Fruit fly (Drosophila melanogaster): ENCODE measurements around the gene CG33978.
A peak's percentile ranks its signal among the peaks of the same experiment; 100 is the strongest.

The CG33978 gene

dm6 chr4:183681-184080 is 8.2 kb upstream of the CG33978 start:
- peak; percentile 28 to 37 for TF ChIP-seq Trl (optimal IDR thresholded peaks at IDR 0.05)
- TF ChIP-seq Trl (GFP tag; optimal IDR thresholded peaks at IDR 0.05): no peak
- TF ChIP-seq CG11723 (GFP tag; optimal IDR thresholded peaks at IDR 0.05): peak; percentile 10
- no peak for TF ChIP-seq oc (tag; optimal IDR thresholded peaks at IDR 0.05)
- TF ChIP-seq Bteb2 (GFP tag; optimal IDR thresholded peaks at IDR 0.05): no peak
- no peak for TF ChIP-seq usp (GFP tag; optimal IDR thresholded peaks at IDR 0.05)
- peak; percentile 79; the same call in 2 of the 3 replicates for TF ChIP-seq CG2199 (GFP tag; IDR thresholded peaks at IDR 0.05)

DNA sequence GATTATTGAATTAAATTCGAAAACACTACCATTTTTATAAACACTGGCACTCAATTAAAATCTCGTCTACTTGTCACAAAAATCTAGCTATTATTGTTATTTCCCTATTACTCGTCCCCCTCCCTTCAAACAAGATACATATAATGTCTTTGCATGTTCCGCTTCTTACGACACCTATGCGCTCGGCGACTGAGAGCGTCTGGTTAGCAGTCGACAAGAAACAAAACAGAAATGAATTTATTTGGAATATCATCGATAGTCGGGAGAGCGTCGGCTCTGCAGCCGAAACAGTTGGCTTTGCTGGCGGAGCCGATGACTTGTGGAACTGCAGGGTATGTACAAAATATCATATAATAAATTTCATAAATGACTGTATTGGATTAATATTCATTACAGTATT is 6.2 kb upstream of the CG33978 start:
- TF ChIP-seq CG30020 (tag; optimal IDR thresholded peaks at IDR 0.05): peak; percentile 88
- TF ChIP-seq CG7963 (GFP tag; IDR thresholded peaks at IDR 0.05; ENCODE audit: partially characterized antibody): no peak
- no peak for TF ChIP-seq CG9797 (GFP tag; optimal IDR thresholded peaks at IDR 0.05)
- no peak for TF ChIP-seq Usf (GFP tag; optimal IDR thresholded peaks at IDR 0.05)
- TF ChIP-seq CG8290 (GFP tag; optimal IDR thresholded peaks at IDR 0.05): peak; percentile 23
- peak in 1 of 2 experiments; percentile 58 for TF ChIP-seq CG8290 (tag; optimal IDR thresholded peaks at IDR 0.05)
- TF ChIP-seq chif (GFP tag; optimal IDR thresholded peaks at IDR 0.05): no peak
- no peak for TF ChIP-seq dpn (GFP tag; optimal IDR thresholded peaks at IDR 0.05)
- peak; percentile 84 for TF ChIP-seq Med (GFP tag)
- no peak for TF ChIP-seq CG17829 (tag; optimal IDR thresholded peaks at IDR 0.05)
- no peak for TF ChIP-seq klu (GFP tag; IDR thresholded peaks at IDR 0.05)
- peak; percentile 5 for TF ChIP-seq MESR4 (GFP tag; optimal IDR thresholded peaks at IDR 0.05)
- TF ChIP-seq CG17802 (tag; optimal IDR thresholded peaks at IDR 0.05): peak; percentile 78
- TF ChIP-seq Meics (GFP tag; optimal IDR thresholded peaks at IDR 0.05): no peak
- TF ChIP-seq wek (GFP tag; optimal IDR thresholded peaks at IDR 0.05): peak; percentile 32
- TF ChIP-seq CG1603 (tag; optimal IDR thresholded peaks at IDR 0.05): peak; percentile 73
- no peak for TF ChIP-seq pum (GFP tag; optimal IDR thresholded peaks at IDR 0.05)
- no peak for TF ChIP-seq esg (GFP tag; conservative IDR thresholded peaks at IDR 0.05)
- no peak for TF ChIP-seq YL-1 (GFP tag; optimal IDR thresholded peaks at IDR 0.05)
- no peak for TF ChIP-seq NC2α (GFP tag; optimal IDR thresholded peaks at IDR 0.05)
- no peak for TF ChIP-seq wor (GFP tag; IDR thresholded peaks at IDR 0.05)
- TF ChIP-seq CG5953 (GFP tag; IDR thresholded peaks at IDR 0.05): no peak
- no peak for TF ChIP-seq CG4282 (GFP tag; optimal IDR thresholded peaks at IDR 0.05)
- TF ChIP-seq CrebB (tag; optimal IDR thresholded peaks at IDR 0.05): no peak
- no peak for TF ChIP-seq CG3726 (GFP tag; IDR thresholded peaks at IDR 0.05)
- peak; percentile 63 for TF ChIP-seq pfk (GFP tag; optimal IDR thresholded peaks at IDR 0.05)
- TF ChIP-seq CG31224 (GFP tag; IDR thresholded peaks at IDR 0.05): no peak
- TF ChIP-seq HLH3B (GFP tag; IDR thresholded peaks at IDR 0.05): no peak
- no peak for TF ChIP-seq CG14965 (GFP tag; optimal IDR thresholded peaks at IDR 0.05; ENCODE audit: borderline replicate concordance)
- no peak for TF ChIP-seq nau (GFP tag; optimal IDR thresholded peaks at IDR 0.05)
- peak; percentile 24 for TF ChIP-seq caup (GFP tag; optimal IDR thresholded peaks at IDR 0.05; ENCODE audit: severe bottlenecking)
- TF ChIP-seq Pdp1 (GFP tag; optimal IDR thresholded peaks at IDR 0.05): peak in 1 of 2 experiments; percentile 77
- TF ChIP-seq CG1529 (GFP tag; optimal IDR thresholded peaks at IDR 0.05): no peak
- TF ChIP-seq CG1647 (GFP tag; optimal IDR thresholded peaks at IDR 0.05): no peak
- TF ChIP-seq CG2199 (GFP tag; IDR thresholded peaks at IDR 0.05): peak; percentile 91
- no peak for TF ChIP-seq ems (GFP tag; optimal IDR thresholded peaks at IDR 0.05)
- TF ChIP-seq bab2 (GFP tag; optimal IDR thresholded peaks at IDR 0.05): no peak
- no peak for TF ChIP-seq Optix (GFP tag; IDR thresholded peaks at IDR 0.05)
- TF ChIP-seq lab (GFP tag; optimal IDR thresholded peaks at IDR 0.05): no peak
- no peak for TF ChIP-seq bowl (GFP tag; IDR thresholded peaks at IDR 0.05)
- TF ChIP-seq CG3407 (GFP tag; optimal IDR thresholded peaks at IDR 0.05): no peak
- TF ChIP-seq row (GFP tag; IDR thresholded peaks at IDR 0.05): peak; percentile 38; the same call in 1 of the 3 replicates
- TF ChIP-seq CTCF (GFP tag; optimal IDR thresholded peaks at IDR 0.05): no peak
- no peak for TF ChIP-seq dmrt11E (tag; optimal IDR thresholded peaks at IDR 0.05)
- TF ChIP-seq MBD-R2 (GFP tag; IDR thresholded peaks at IDR 0.05): no peak

Data from whole organism, embryonic.